Worm (Caenorhabditis elegans): Measurements from ENCODE around the gene cyn-1.

cyn-1 gene

DNA sequence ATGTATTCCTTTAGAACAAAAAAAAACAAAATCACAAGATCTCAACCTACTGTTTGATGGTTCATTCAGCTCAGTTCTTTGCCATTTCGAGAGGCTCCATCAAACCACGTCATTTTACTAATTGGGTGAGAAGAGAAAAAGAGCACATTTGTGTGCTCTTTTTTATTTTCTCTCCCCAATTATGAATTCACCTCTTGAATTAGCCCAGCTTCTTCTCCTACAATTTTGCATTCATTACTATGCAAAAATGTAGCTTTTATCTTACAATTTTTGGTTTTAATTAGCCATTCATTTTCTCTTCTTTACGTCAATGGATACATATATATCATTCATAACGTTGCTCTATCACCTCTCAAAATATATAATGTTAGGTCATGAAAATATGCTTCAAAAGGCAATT lies 49.8 kb downstream of the cyn-1 start (continued):
- TF ChIP-seq hsf-1 (GFP tag; IDR thresholded peaks at IDR 0.05) (no peak), xnd-1 (tag; optimal IDR thresholded peaks at IDR 0.05) (no peak), pbrm-1 (GFP tag; IDR thresholded peaks at IDR 0.05) (no peak), K11D2.4 (GFP tag; IDR thresholded peaks at IDR 0.05) (no peak), ztf-25 (GFP tag; IDR thresholded peaks at IDR 0.05) (no peak)

All from whole organism, young adult.